Fruit fly (Drosophila melanogaster) whole organism, embryonic: ENCODE measurements around the gene CG31637.

Experiments
- ATbp ChIP-seq: fragments of 200-800 bp; sonication (Bioruptor generic); optimal IDR thresholded peaks from 2 replicates; lab custom pipeline; 2017; ENCODE audit warnings: missing biosample characterization, mild to moderate bottlenecking, missing genetic modification characterization, missing genetic modification reagents
- Antp ChIP-seq: fragments of 200-800 bp; sonication (Bioruptor generic); optimal IDR thresholded peaks from 3 replicates; lab custom pipeline; 2016; ENCODE audit warnings: missing biosample characterization, missing genetic modification characterization
- CG10274 ChIP-seq: fragments of 200-800 bp; sonication (Bioruptor generic); optimal IDR thresholded peaks from 3 replicates; lab custom pipeline; 2017; ENCODE audit warnings: missing biosample characterization, mild to moderate bottlenecking, missing genetic modification characterization
- CG10321 ChIP-seq: fragments of 200-800 bp; sonication (Bioruptor generic); IDR thresholded peaks from 2 replicates; pipeline ENCODE4 v1.3.6; 2022; ENCODE audit warnings: missing biosample characterization, missing genetic modification characterization
- CG11695 ChIP-seq: fragments of 200-800 bp; sonication (Bioruptor generic); IDR thresholded peaks from 3 replicates; pipeline ENCODE4 v1.3.6; 2022; ENCODE audit warnings: missing biosample characterization, missing genetic modification characterization
- CG1233 ChIP-seq: fragments of 200-800 bp; sonication (Bioruptor generic); optimal IDR thresholded peaks from 4 replicates; lab custom pipeline; 2018; ENCODE audit warnings: missing biosample characterization, mild to moderate bottlenecking, missing genetic modification characterization
- CG12391 ChIP-seq: fragments of 200-800 bp; sonication (Bioruptor generic); optimal IDR thresholded peaks from 3 replicates; lab custom pipeline; 2018; ENCODE audit warnings: missing biosample characterization, mild to moderate bottlenecking, missing genetic modification characterization, moderate library complexity
- CG12659 ChIP-seq: fragments of 200-800 bp; sonication (Bioruptor generic); optimal IDR thresholded peaks from 3 replicates; lab custom pipeline; 2017; ENCODE audit warnings: mild to moderate bottlenecking, missing biosample characterization, missing genetic modification reagents, missing genetic modification characterization
- CG12744 ChIP-seq: fragments of 200-800 bp; sonication (Bioruptor generic); optimal IDR thresholded peaks from 2 replicates; lab custom pipeline; 2016; ENCODE audit warnings: missing biosample characterization, missing genetic modification characterization
- CG15269 ChIP-seq: fragments of 200-800 bp; sonication (Bioruptor generic); optimal IDR thresholded peaks from 2 replicates; lab custom pipeline; 2018; ENCODE audit warnings: missing biosample characterization, mild to moderate bottlenecking, missing genetic modification characterization, moderate library complexity
- CG17359 ChIP-seq: fragments of 200-800 bp; sonication (Bioruptor generic); optimal IDR thresholded peaks from 3 replicates; lab custom pipeline; 2018; ENCODE audit warnings: missing biosample characterization, mild to moderate bottlenecking, missing genetic modification characterization, moderate library complexity
- CG18599 ChIP-seq: fragments of 200-800 bp; sonication (Bioruptor generic); optimal IDR thresholded peaks from 3 replicates; lab custom pipeline; 2017; ENCODE audit warnings: missing biosample characterization, missing genetic modification characterization, mild to moderate bottlenecking, moderate library complexity, missing genetic modification reagents
- CG2199 ChIP-seq: fragments of 200-800 bp; sonication (Bioruptor generic); IDR thresholded peaks from 3 replicates; pipeline ENCODE4 v1.3.6; 2022; ENCODE audit warnings: missing biosample characterization, missing genetic modification characterization
- CG31224 ChIP-seq: fragments of 200-800 bp; sonication (Bioruptor generic); IDR thresholded peaks from 2 replicates; pipeline ENCODE4 v1.3.6; 2022; ENCODE audit warnings: missing biosample characterization, missing genetic modification characterization
- CG34376 ChIP-seq: fragments of 200-800 bp; sonication (Bioruptor generic); optimal IDR thresholded peaks from 2 replicates; lab custom pipeline; 2018; ENCODE audit warnings: missing biosample characterization, mild to moderate bottlenecking, missing genetic modification characterization
- CG4424 ChIP-seq: fragments of 200-800 bp; sonication (Bioruptor generic); optimal IDR thresholded peaks from 3 replicates; lab custom pipeline; 2016; ENCODE audit warnings: missing biosample characterization, missing genetic modification characterization
- CG6175 ChIP-seq: fragments of 200-800 bp; sonication (Bioruptor generic); IDR thresholded peaks from 3 replicates; pipeline ENCODE4 v1.3.6; 2022; ENCODE audit warnings: missing biosample characterization, missing genetic modification characterization
- CG8388 ChIP-seq: fragments of 200-800 bp; sonication (Bioruptor generic); optimal IDR thresholded peaks from 2 replicates; lab custom pipeline; 2019; ENCODE audit warnings: missing biosample characterization, mild to moderate bottlenecking, missing genetic modification characterization, moderate library complexity
- CoRest ChIP-seq: fragments of 200-800 bp; sonication (Bioruptor generic); optimal IDR thresholded peaks from 3 replicates; lab custom pipeline; 2018; ENCODE audit warnings: missing biosample characterization, mild to moderate bottlenecking, missing genetic modification characterization, moderate library complexity
- D ChIP-seq, 2 experiments: fragments of 200-800 bp in 1 of 2; fragments of >200 bp in 1 of 2; sonication (Bioruptor generic) in 1 of 2; optimal IDR thresholded peaks; 2 replicates in 1 of 2; 3 replicates in 1 of 2; lab custom pipeline; 2017; ENCODE audit warnings: mild to moderate bottlenecking in 1 of 2, missing biosample characterization in 1 of 2, missing genetic modification characterization in 1 of 2, missing genetic modification reagents in 1 of 2
- D19A ChIP-seq: fragments of 200-800 bp; optimal IDR thresholded peaks from 3 replicates; lab custom pipeline; 2019; ENCODE audit warnings: missing biosample characterization, mild to moderate bottlenecking, missing genetic modification characterization, moderate library complexity
- Max ChIP-seq: fragments of 200-800 bp; sonication (Bioruptor generic); optimal IDR thresholded peaks from 2 replicates; lab custom pipeline; 2016; ENCODE audit warnings: missing biosample characterization, mild to moderate bottlenecking, missing genetic modification characterization
- Pdp1 ChIP-seq, 2 experiments: fragments of 200-800 bp; sonication (Bioruptor generic); optimal IDR thresholded peaks; 3 replicates each; lab custom pipeline; 2016; ENCODE audit warnings: missing biosample characterization in 2 of 2, missing genetic modification characterization in 2 of 2, mild to moderate bottlenecking in 1 of 2, moderate library complexity in 1 of 2
- Six4 ChIP-seq: fragments of 200-800 bp; sonication (Bioruptor generic); optimal IDR thresholded peaks from 2 replicates; lab custom pipeline; 2016; ENCODE audit warnings: missing biosample characterization, missing genetic modification characterization
- abd-A ChIP-seq: fragments of 200-800 bp; sonication (Bioruptor generic); optimal IDR thresholded peaks from 3 replicates; lab custom pipeline; 2019; ENCODE audit warnings: missing biosample characterization, mild to moderate bottlenecking, missing genetic modification characterization, moderate library complexity
- ara ChIP-seq: fragments of 200-800 bp; sonication (Bioruptor generic); IDR thresholded peaks from 2 replicates; pipeline ENCODE4 v1.3.6; 2022; ENCODE audit warnings: missing biosample characterization, missing genetic modification characterization
- bbx ChIP-seq: fragments of 200-800 bp; sonication (Bioruptor generic); IDR thresholded peaks from 2 replicates; pipeline ENCODE4 v1.3.6; 2022; ENCODE audit warnings: missing biosample characterization, missing genetic modification characterization; ENCODE audit not compliant: partially characterized antibody
- bowl ChIP-seq: fragments of 200-800 bp; sonication (Bioruptor generic); IDR thresholded peaks from 2 replicates; pipeline ENCODE4 v1.3.6; 2022; ENCODE audit warnings: missing biosample characterization, missing genetic modification characterization
- chinmo ChIP-seq: fragments of 200-800 bp; sonication (Bioruptor generic); IDR thresholded peaks from 4 replicates; pipeline ENCODE4 v1.3.6; 2022; ENCODE audit warnings: missing biosample characterization, missing genetic modification characterization; ENCODE audit not compliant: partially characterized antibody
- dpn ChIP-seq, 2 experiments: fragments of 200-800 bp; sonication (Bioruptor generic); optimal IDR thresholded peaks; 3 replicates each; lab custom pipeline; 2016; ENCODE audit warnings: missing biosample characterization in 2 of 2, missing genetic modification characterization in 2 of 2
- gro ChIP-seq: fragments of 200-800 bp; sonication (Bioruptor generic); optimal IDR thresholded peaks from 2 replicates; lab custom pipeline; 2016; ENCODE audit warnings: missing biosample characterization, missing genetic modification characterization
- ken ChIP-seq: fragments of 200-800 bp; sonication (Bioruptor generic); IDR thresholded peaks from 3 replicates; pipeline ENCODE4 v1.3.6; 2022; ENCODE audit warnings: missing biosample characterization, missing genetic modification characterization
- lab ChIP-seq: fragments of 200-800 bp; sonication (Bioruptor generic); optimal IDR thresholded peaks from 3 replicates; lab custom pipeline; 2017; ENCODE audit warnings: missing biosample characterization, missing genetic modification characterization, mild to moderate bottlenecking, moderate library complexity, missing genetic modification reagents
- luna ChIP-seq: fragments of 200-800 bp; sonication (Bioruptor generic); optimal IDR thresholded peaks from 2 replicates; lab custom pipeline; 2016; ENCODE audit warnings: missing biosample characterization, missing genetic modification characterization
- mld ChIP-seq: fragments of 200-800 bp; sonication (Bioruptor generic); IDR thresholded peaks from 3 replicates; pipeline ENCODE4 v1.3.6; 2022; ENCODE audit warnings: missing biosample characterization, missing genetic modification characterization; ENCODE audit not compliant: partially characterized antibody
- phol ChIP-seq: fragments of 200-800 bp; sonication (Bioruptor generic); optimal IDR thresholded peaks from 3 replicates; lab custom pipeline; 2018; ENCODE audit warnings: missing biosample characterization, mild to moderate bottlenecking, missing genetic modification characterization, moderate library complexity
- prd ChIP-seq, 3 experiments: fragments of >200 bp in 2 of 3; fragments of 200-800 bp in 1 of 3; sonication (Bioruptor generic) in 1 of 3; optimal IDR thresholded peaks in 2 of 3; IDR thresholded peaks in 1 of 3; 2 replicates in 2 of 3; 3 replicates in 1 of 3; pipeline versions ENCODE4 v1.3.6 to Lab custom; 2017 to 2022; ENCODE audit warnings: missing biosample characterization in 1 of 3, missing genetic modification characterization in 1 of 3
- sisA ChIP-seq: fragments of 200-800 bp; sonication (Bioruptor generic); IDR thresholded peaks from 2 replicates; pipeline ENCODE4 v1.3.6; 2022; ENCODE audit warnings: missing biosample characterization, missing genetic modification characterization
- sob ChIP-seq: fragments of 200-800 bp; sonication (Bioruptor generic); IDR thresholded peaks from 2 replicates; pipeline ENCODE4 v1.3.6; 2022; ENCODE audit warnings: missing biosample characterization, missing genetic modification characterization
- sqz ChIP-seq: fragments of 200-800 bp; sonication (Bioruptor generic); optimal IDR thresholded peaks from 3 replicates; lab custom pipeline; 2018; ENCODE audit warnings: missing biosample characterization, mild to moderate bottlenecking, missing genetic modification characterization
- tna ChIP-seq: fragments of 200-800 bp; sonication (Bioruptor generic); IDR thresholded peaks from 2 replicates; pipeline ENCODE4 v1.3.6; 2022; ENCODE audit warnings: missing biosample characterization, missing genetic modification characterization; ENCODE audit not compliant: partially characterized antibody
- wor ChIP-seq: fragments of 200-800 bp; sonication (Bioruptor generic); IDR thresholded peaks from 2 replicates; pipeline ENCODE4 v1.3.6; 2022; ENCODE audit warnings: missing biosample characterization, missing genetic modification characterization
- yki ChIP-seq: fragments of >200 bp; optimal IDR thresholded peaks from 3 replicates; lab custom pipeline; 2018

The CG31637 gene

DNA sequence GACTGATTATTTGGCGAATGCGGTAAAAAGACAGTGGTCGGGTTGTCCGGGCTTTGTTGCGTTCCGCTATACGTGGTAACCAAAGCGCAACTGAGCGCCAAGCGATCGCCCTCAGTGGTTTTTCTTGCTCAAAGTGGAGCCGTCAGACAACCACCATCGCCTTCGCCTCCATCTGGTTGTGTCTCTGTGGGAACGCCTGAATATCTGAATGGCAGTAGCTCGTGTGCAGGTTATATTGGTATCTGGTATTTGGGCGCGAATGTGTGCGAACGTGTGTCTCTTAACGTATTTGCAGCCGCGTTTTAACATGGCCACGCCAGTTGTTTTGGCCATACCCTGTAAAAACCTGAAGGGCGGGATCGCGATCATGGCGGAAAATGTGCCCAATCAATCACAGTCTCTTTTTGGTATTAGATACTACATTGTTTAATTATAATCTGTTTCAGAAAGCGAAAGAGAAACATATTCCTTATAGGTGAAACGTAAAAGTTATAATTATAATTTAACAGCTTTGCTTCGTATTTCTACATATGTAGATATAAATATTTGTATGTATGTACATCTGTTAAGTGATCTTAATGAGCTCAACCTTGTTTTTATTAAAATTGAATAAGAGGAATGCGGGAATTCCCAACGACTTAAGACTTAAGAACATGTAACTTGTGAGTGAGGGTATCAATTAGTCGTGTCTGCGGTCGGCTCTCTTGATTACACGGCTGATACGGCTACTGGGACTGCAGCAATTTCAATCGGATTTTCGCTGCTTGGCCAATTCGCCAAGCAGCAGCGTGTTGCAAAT is 26.3 kb upstream of the CG31637 start (continued):
- TF ChIP-seq D19A (peak; percentile 31), CG31224 (peak; percentile 80), luna (no peak), ara (GFP tag; lab: Robert Waterston, UW) (no peak), bbx (GFP tag; lab: Robert Waterston, UW) (peak; percentile 40; the same call in 1 of the 2 replicates), CoRest (tag; lab: Kevin White, UChicago) (peak; percentile 33), CG10274 (GFP tag; lab: Kevin White, UChicago) (peak; percentile 14), CG2199 (GFP tag; lab: Robert Waterston, UW) (peak; percentile 75; the same call in 1 of the 3 replicates), CG15269 (tag; lab: Kevin White, UChicago) (peak; percentile 47), dpn (GFP tag; optimal IDR thresholded peaks at IDR 0.05; lab: Kevin White, UChicago) (no peak), yki (lab: Kevin White, UChicago) (no peak), CG18599 (GFP tag; lab: Kevin White, UChicago) (peak; percentile 10), sqz (GFP tag; lab: Kevin White, UChicago) (no peak), CG6175 (GFP tag; lab: Robert Waterston, UW) (0 out of 3 replicates have a peak, but pooled peaks have one; percentile 21), abd-A (tag; lab: Kevin White, UChicago) (peak; percentile 27), CG12659 (peak; percentile 29), lab (GFP tag; lab: Kevin White, UChicago) (peak; percentile 14), CG1233 (GFP tag; lab: Kevin White, UChicago) (no peak), sob (GFP tag; lab: Robert Waterston, UW) (0 out of 2 replicates have a peak, but pooled peaks have one; percentile 5), Max (GFP tag; lab: Kevin White, UChicago) (no peak), CG10321 (GFP tag; lab: Robert Waterston, UW) (no peak), CG11695 (GFP tag; lab: Robert Waterston, UW) (0 out of 3 replicates have a peak, but pooled peaks have one; percentile 8), CG12391 (peak; percentile 6), CG17359 (tag; lab: Kevin White, UChicago) (peak; percentile 1), Six4 (GFP tag; lab: Kevin White, UChicago) (no peak), gro (GFP tag; lab: Kevin White, UChicago) (no peak)
- TF ChIP-seq, all 482 proteins: peak for 78

DNA sequence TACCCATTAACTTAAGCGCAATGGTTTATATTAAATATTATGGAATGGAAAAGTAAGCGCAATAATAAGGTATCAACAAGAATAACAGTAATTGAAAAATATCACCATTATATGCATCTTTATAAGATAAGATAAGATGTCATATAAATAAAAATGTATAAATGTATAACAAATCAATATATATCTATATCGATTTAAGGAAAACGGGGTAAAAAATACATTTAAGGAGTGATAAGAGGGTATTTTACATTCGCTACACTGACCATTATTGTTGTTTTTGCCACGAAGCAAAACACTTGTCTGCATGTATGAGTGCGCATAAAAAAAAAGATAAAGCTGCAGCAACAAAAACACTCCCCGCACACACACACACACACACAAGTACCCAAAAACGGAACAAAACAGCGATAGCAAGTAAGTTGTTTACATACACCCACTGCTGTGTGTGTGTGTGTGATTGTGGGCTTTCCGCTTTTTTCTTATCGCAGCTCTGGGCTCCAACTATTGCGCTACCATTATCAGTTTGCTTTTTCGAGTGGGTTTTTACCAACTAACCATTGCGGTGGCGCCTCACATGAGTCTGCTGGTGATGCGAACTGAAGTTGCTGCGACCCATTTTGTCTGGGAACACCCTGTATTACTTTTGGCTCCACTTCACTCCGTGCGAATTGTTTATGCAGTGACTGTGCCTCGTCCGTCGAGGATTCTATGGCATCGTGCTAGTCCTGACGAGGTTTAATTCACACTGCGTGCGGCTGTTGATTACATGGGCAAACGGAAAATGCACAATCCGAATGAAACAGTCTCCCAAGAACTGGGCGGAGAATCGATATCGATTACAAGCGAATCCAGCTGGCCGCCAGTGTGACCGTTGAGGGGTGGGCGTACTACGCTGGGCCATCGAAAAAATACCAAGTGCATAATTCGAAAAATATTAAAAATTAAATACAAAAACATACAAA is 25.1 kb upstream of the CG31637 start, which contains the start of gene mmy:
TSS of gene mmy (minus strand) at position 829 of the 962 bp plus-strand sequence.
- no peak for TF ChIP-seq ken (GFP tag; lab: Robert Waterston, UW)
- TF ChIP-seq tna: peak; percentile 68; the same call in 1 of the 2 replicates
- peak in 1 of 2 experiments; percentile 64 for TF ChIP-seq Pdp1 (GFP tag; optimal IDR thresholded peaks at IDR 0.05; lab: Kevin White, UChicago)
- no peak for TF ChIP-seq sisA (GFP tag; lab: Robert Waterston, UW)
- peak; percentile 23 for TF ChIP-seq CG4424 (GFP tag; lab: Kevin White, UChicago)
- no peak for TF ChIP-seq prd (optimal IDR thresholded peaks at IDR 0.05; lab: Kevin White, UChicago)
- TF ChIP-seq prd (GFP tag; IDR thresholded peaks at IDR 0.05; lab: Robert Waterston, UW): peak; percentile 26; the same call in 1 of the 3 replicates
- TF ChIP-seq Antp (GFP tag; lab: Kevin White, UChicago): peak; percentile 57
- TF ChIP-seq CG8388 (GFP tag; lab: Kevin White, UChicago): peak; percentile 78
- TF ChIP-seq bowl (GFP tag; lab: Robert Waterston, UW): no peak
- TF ChIP-seq phol (tag; lab: Kevin White, UChicago): peak; percentile 64
- peak; percentile 94 for TF ChIP-seq D (optimal IDR thresholded peaks at IDR 0.05; lab: Kevin White, UChicago)
- peak; percentile 16 for TF ChIP-seq D (GFP tag; optimal IDR thresholded peaks at IDR 0.05; lab: Kevin White, UChicago)
- TF ChIP-seq CG34376 (GFP tag; lab: Kevin White, UChicago): peak; percentile 98
- peak; percentile 49 for TF ChIP-seq lab (GFP tag; lab: Kevin White, UChicago)
- peak; percentile 56 for TF ChIP-seq abd-A (tag; lab: Kevin White, UChicago)
- TF ChIP-seq chinmo (GFP tag; lab: Robert Waterston, UW): peak; percentile 92; the same call in 3 of the 4 replicates
- 0 out of 2 replicates have a peak, but pooled peaks have one; percentile 21 for TF ChIP-seq wor
- no peak for TF ChIP-seq ATbp (GFP tag; lab: Kevin White, UChicago)
- TF ChIP-seq mld: no peak
- TF ChIP-seq CG12744: no peak
